Worm (Caenorhabditis elegans) whole organism, young adult: Measurements from ENCODE around the gene cdk-11.2.

ENCODE experiments used
- B0035.1 ChIP-seq: sonication (generic microtip); optimal IDR thresholded peaks from 2 replicates; lab custom pipeline; 2016; ENCODE audit warnings: missing genetic modification characterization, mild to moderate bottlenecking, missing compliant biosample characterization, missing genotype, missing genetic modification reagents
- B0336.3 ChIP-seq: fragments of 200-800 bp; sonication (Bioruptor generic); IDR thresholded peaks from 2 replicates; pipeline ENCODE4 v1.3.6; 2022; ENCODE audit warnings: missing genetic modification characterization, missing compliant biosample characterization
- C06A6.2 ChIP-seq: fragments of 200-800 bp; sonication (Bioruptor generic); conservative IDR thresholded peaks from 2 replicates; pipeline ENCODE4 v1.3.6; 2022; ENCODE audit warnings: missing genetic modification characterization, missing compliant biosample characterization
- F37B4.10 ChIP-seq: fragments of 200-800 bp; sonication (Bioruptor generic); IDR thresholded peaks from 2 replicates; pipeline ENCODE4 v1.3.6; 2022; ENCODE audit warnings: missing genetic modification characterization, missing compliant biosample characterization
- F39B2.1 ChIP-seq: fragments of 200-800 bp; sonication (Bioruptor generic); IDR thresholded peaks from 2 replicates; pipeline ENCODE4 v1.3.6; 2022; ENCODE audit warnings: missing genetic modification reagents, missing genetic modification characterization, missing compliant biosample characterization
- F52B5.7 ChIP-seq: sonication (generic microtip); optimal IDR thresholded peaks from 2 replicates; lab custom pipeline; 2016; ENCODE audit warnings: mild to moderate bottlenecking, missing genetic modification characterization, missing compliant biosample characterization
- F57C9.4 ChIP-seq: sonication (generic microtip); optimal IDR thresholded peaks from 2 replicates; lab custom pipeline; 2017; ENCODE audit warnings: mild to moderate bottlenecking, missing genetic modification characterization, missing compliant biosample characterization
- K11D2.4 ChIP-seq: fragments of 200-800 bp; sonication (Bioruptor generic); IDR thresholded peaks from 2 replicates; pipeline ENCODE4 v1.3.6; 2022; ENCODE audit warnings: missing genetic modification reagents, missing genetic modification characterization, missing compliant biosample characterization
- Y56A3A.18 ChIP-seq: fragments of 200-800 bp; sonication (Bioruptor generic); IDR thresholded peaks from 2 replicates; pipeline ENCODE4 v1.3.6; 2022; ENCODE audit warnings: missing genetic modification reagents, missing genetic modification characterization, missing compliant biosample characterization
- ZK185.1 ChIP-seq: sonication (generic microtip); optimal IDR thresholded peaks from 2 replicates; lab custom pipeline; 2016; ENCODE audit warnings: mild to moderate bottlenecking, missing genetic modification characterization, missing compliant biosample characterization; ENCODE audit not compliant: poor library complexity, severe bottlenecking
- athp-1 ChIP-seq: sonication (generic microtip); optimal IDR thresholded peaks from 2 replicates; lab custom pipeline; 2017; ENCODE audit warnings: mild to moderate bottlenecking, missing genetic modification characterization, missing compliant biosample characterization
- attf-3 ChIP-seq: fragments of 200-800 bp; sonication (Bioruptor generic); conservative IDR thresholded peaks from 2 replicates; pipeline ENCODE4 v1.3.6; 2022; ENCODE audit warnings: missing genetic modification reagents, missing genetic modification characterization, missing compliant biosample characterization
- attf-5 ChIP-seq: fragments of 200-800 bp; sonication (Bioruptor generic); optimal IDR thresholded peaks from 2 replicates; lab custom pipeline; 2018; ENCODE audit warnings: mild to moderate bottlenecking, missing genetic modification characterization, missing compliant biosample characterization
- bed-2 ChIP-seq: fragments of 200-800 bp; sonication (Bioruptor generic); IDR thresholded peaks from 2 replicates; pipeline ENCODE4 v1.3.6; 2022; ENCODE audit warnings: missing genetic modification reagents, missing genetic modification characterization, missing compliant biosample characterization
- cebp-2 ChIP-seq: fragments of 200-800 bp; sonication (Bioruptor generic); IDR thresholded peaks from 2 replicates; pipeline ENCODE4 v1.3.6; 2022; ENCODE audit warnings: missing genetic modification characterization, missing compliant biosample characterization
- ceh-27 ChIP-seq: fragments of 200-800 bp; sonication (Bioruptor generic); optimal IDR thresholded peaks from 2 replicates; lab custom pipeline; 2018; ENCODE audit warnings: mild to moderate bottlenecking, missing genetic modification characterization, moderate library complexity, missing compliant biosample characterization
- ceh-40 ChIP-seq: fragments of 200-800 bp; sonication (Bioruptor generic); IDR thresholded peaks from 2 replicates; pipeline ENCODE4 v1.3.6; 2022; ENCODE audit warnings: missing genetic modification characterization, missing compliant biosample characterization
- ceh-91 ChIP-seq: fragments of 200-800 bp; sonication (Bioruptor generic); IDR thresholded peaks from 2 replicates; pipeline ENCODE4 v1.3.6; 2022; ENCODE audit warnings: missing genetic modification reagents, missing genetic modification characterization, missing compliant biosample characterization
- dox-1 ChIP-seq: fragments of 200-800 bp; sonication (Bioruptor generic); IDR thresholded peaks from 2 replicates; pipeline ENCODE4 v1.3.6; 2022; ENCODE audit warnings: missing genetic modification reagents, missing genetic modification characterization, missing compliant biosample characterization
- dpl-1 ChIP-seq: fragments of 150-350 bp; optimal IDR thresholded peaks from 2 replicates; lab custom pipeline; 2014; ENCODE audit warnings: missing biosample characterization, missing genetic modification reagents, missing genetic modification characterization
- ekl-4 ChIP-seq: fragments of 200-800 bp; sonication (Bioruptor generic); IDR thresholded peaks from 2 replicates; pipeline ENCODE4 v1.3.6; 2022; ENCODE audit warnings: missing genetic modification reagents, missing genetic modification characterization, missing compliant biosample characterization
- fkh-3 ChIP-seq: sonication (generic microtip); optimal IDR thresholded peaks from 2 replicates; lab custom pipeline; 2016; ENCODE audit warnings: mild to moderate bottlenecking, missing genetic modification characterization, missing compliant biosample characterization
- gei-17 ChIP-seq: fragments of 200-800 bp; sonication (Bioruptor generic); optimal IDR thresholded peaks from 2 replicates; lab custom pipeline; 2018; ENCODE audit warnings: mild to moderate bottlenecking, missing genetic modification characterization, missing compliant biosample characterization
- him-1 ChIP-seq: sonication (generic microtip); optimal IDR thresholded peaks from 2 replicates; lab custom pipeline; 2016; ENCODE audit warnings: missing genotype, missing genetic modification reagents, missing genetic modification characterization, missing compliant biosample characterization
- hrde-1 ChIP-seq: sonication (generic microtip); optimal IDR thresholded peaks from 2 replicates; lab custom pipeline; 2016; ENCODE audit warnings: missing genetic modification characterization, mild to moderate bottlenecking, missing compliant biosample characterization, moderate library complexity, missing genotype, missing genetic modification reagents, borderline replicate concordance
- lin-40 ChIP-seq: sonication (generic microtip); optimal IDR thresholded peaks from 2 replicates; lab custom pipeline; 2016; ENCODE audit warnings: missing genetic modification characterization, mild to moderate bottlenecking, missing compliant biosample characterization, missing genotype, missing genetic modification reagents
- lir-1 ChIP-seq: fragments of 200-800 bp; sonication (Bioruptor generic); conservative IDR thresholded peaks from 2 replicates; pipeline ENCODE4 v1.3.6; 2022; ENCODE audit warnings: missing genetic modification reagents, missing genetic modification characterization, missing compliant biosample characterization
- lsl-1 ChIP-seq: fragments of 200-800 bp; sonication (Bioruptor generic); optimal IDR thresholded peaks from 2 replicates; lab custom pipeline; 2018; ENCODE audit warnings: mild to moderate bottlenecking, missing genetic modification characterization, moderate library complexity, missing compliant biosample characterization
- madf-3 ChIP-seq: fragments of 200-800 bp; sonication (Bioruptor generic); IDR thresholded peaks from 2 replicates; pipeline ENCODE4 v1.3.6; 2022; ENCODE audit warnings: missing genetic modification reagents, missing genetic modification characterization, missing compliant biosample characterization
- mel-28 ChIP-seq: sonication (generic microtip); optimal IDR thresholded peaks from 2 replicates; lab custom pipeline; 2016; ENCODE audit warnings: borderline replicate concordance, mild to moderate bottlenecking, missing genetic modification characterization, missing compliant biosample characterization
- nfya-2 ChIP-seq: fragments of 200-800 bp; sonication (Bioruptor generic); IDR thresholded peaks from 2 replicates; pipeline ENCODE4 v1.3.6; 2022; ENCODE audit warnings: missing genetic modification reagents, missing genetic modification characterization, missing compliant biosample characterization
- nfyb-1 ChIP-seq: fragments of 200-800 bp; sonication (Bioruptor generic); IDR thresholded peaks from 2 replicates; pipeline ENCODE4 v1.3.6; 2022; ENCODE audit warnings: missing genetic modification reagents, missing genetic modification characterization, missing compliant biosample characterization
- nhr-120 ChIP-seq: fragments of 200-800 bp; sonication (Bioruptor generic); IDR thresholded peaks from 2 replicates; pipeline ENCODE4 v1.3.6; 2022; ENCODE audit warnings: missing genetic modification characterization, missing compliant biosample characterization
- nhr-27 ChIP-seq: fragments of 200-800 bp; sonication (Bioruptor generic); optimal IDR thresholded peaks from 2 replicates; lab custom pipeline; 2018; ENCODE audit warnings: mild to moderate bottlenecking, missing genetic modification characterization, moderate library complexity, missing compliant biosample characterization
- nhr-80 ChIP-seq: sonication (generic microtip); optimal IDR thresholded peaks from 2 replicates; lab custom pipeline; 2016; ENCODE audit warnings: missing genetic modification characterization, missing compliant biosample characterization
- pbrm-1 ChIP-seq: fragments of 200-800 bp; sonication (Bioruptor generic); IDR thresholded peaks from 2 replicates; pipeline ENCODE4 v1.3.6; 2022; ENCODE audit warnings: missing genetic modification reagents, missing genetic modification characterization, missing compliant biosample characterization
- rec-8 ChIP-seq, 2 experiments: sonication (generic microtip); optimal IDR thresholded peaks; 2 replicates each; lab custom pipeline; 2016; ENCODE audit warnings: mild to moderate bottlenecking in 2 of 2, missing genetic modification characterization in 2 of 2, missing genetic modification reagents in 2 of 2, missing genotype in 2 of 2, missing biosample characterization in 1 of 2, missing compliant biosample characterization in 1 of 2, moderate library complexity in 1 of 2
- snpc-4 ChIP-seq, 5 experiments: fragments of 150-350 bp in 1 of 5; sonication (generic microtip) in 4 of 5; optimal IDR thresholded peaks; 2 replicates each; lab custom pipeline; 2014 to 2018; ENCODE audit warnings: missing genetic modification characterization in 5 of 5, missing biosample characterization in 3 of 5, antibody characterized with exemption in 2 of 5, mild to moderate bottlenecking in 2 of 5, missing compliant biosample characterization in 2 of 5, missing genotype in 2 of 5, moderate library complexity in 2 of 5, missing genetic modification reagents in 1 of 5
- somi-1 ChIP-seq: fragments of 200-800 bp; sonication (Bioruptor generic); optimal IDR thresholded peaks from 2 replicates; lab custom pipeline; 2018; ENCODE audit warnings: mild to moderate bottlenecking, missing genetic modification characterization, missing compliant biosample characterization
- sptf-2 ChIP-seq: fragments of 200-800 bp; sonication (Bioruptor generic); optimal IDR thresholded peaks from 2 replicates; lab custom pipeline; 2018; ENCODE audit warnings: mild to moderate bottlenecking, missing genetic modification characterization, missing compliant biosample characterization
- tbp1 ChIP-seq: fragments of 200-800 bp; sonication (Bioruptor generic); optimal IDR thresholded peaks from 2 replicates; lab custom pipeline; 2018; ENCODE audit warnings: mild to moderate bottlenecking, missing genetic modification characterization, missing compliant biosample characterization
- zfh-2 ChIP-seq: fragments of 200-800 bp; sonication (Bioruptor generic); conservative IDR thresholded peaks from 2 replicates; pipeline ENCODE4 v1.3.6; 2022; ENCODE audit warnings: missing genetic modification reagents, missing genetic modification characterization, missing compliant biosample characterization
- ztf-22 ChIP-seq: fragments of 200-800 bp; sonication (Bioruptor generic); optimal IDR thresholded peaks from 2 replicates; lab custom pipeline; 2018; ENCODE audit warnings: mild to moderate bottlenecking, missing genetic modification characterization, moderate library complexity, missing compliant biosample characterization
- ztf-25 ChIP-seq: fragments of 200-800 bp; sonication (Bioruptor generic); IDR thresholded peaks from 2 replicates; pipeline ENCODE4 v1.3.6; 2022; ENCODE audit warnings: missing genetic modification reagents, missing genetic modification characterization, missing compliant biosample characterization
- ztf-3 ChIP-seq: fragments of 200-800 bp; sonication (Bioruptor generic); optimal IDR thresholded peaks from 2 replicates; lab custom pipeline; 2018; ENCODE audit warnings: mild to moderate bottlenecking, missing genetic modification characterization, missing compliant biosample characterization

The cdk-11.2 gene

DNA sequence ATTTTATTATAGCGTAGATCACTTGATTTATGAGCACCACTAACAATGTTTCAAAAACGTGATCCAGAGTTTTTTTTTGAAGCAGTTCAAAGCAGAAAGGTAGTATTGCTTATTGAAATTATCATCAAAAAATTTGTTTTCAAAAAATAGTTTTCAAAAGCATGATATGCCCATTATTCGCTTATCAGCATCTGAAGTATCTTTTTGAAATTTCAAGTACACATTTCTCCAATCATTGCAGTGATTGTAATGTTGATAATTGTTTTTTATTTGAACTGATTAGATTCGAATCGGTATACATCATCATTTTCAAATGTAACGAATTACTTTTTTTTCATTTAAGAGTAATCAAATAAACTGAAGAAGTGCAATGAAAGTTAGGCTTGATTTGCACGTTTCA lies 21.2 kb upstream of the cdk-11.2 start:
- no peak for TF ChIP-seq nhr-27 (tag; lab: Kevin White, UChicago)
- no peak for TF ChIP-seq ztf-3 (GFP tag; lab: Kevin White, UChicago)
- no peak for TF ChIP-seq fkh-3
- TF ChIP-seq F57C9.4 (tag; lab: Kevin White, UChicago) = no peak
- TF ChIP-seq madf-3 = no peak
- TF ChIP-seq dpl-1 = no peak
- TF ChIP-seq Y56A3A.18 = no peak
- TF ChIP-seq F52B5.7 (tag; lab: Kevin White, UChicago) = no peak

DNA sequence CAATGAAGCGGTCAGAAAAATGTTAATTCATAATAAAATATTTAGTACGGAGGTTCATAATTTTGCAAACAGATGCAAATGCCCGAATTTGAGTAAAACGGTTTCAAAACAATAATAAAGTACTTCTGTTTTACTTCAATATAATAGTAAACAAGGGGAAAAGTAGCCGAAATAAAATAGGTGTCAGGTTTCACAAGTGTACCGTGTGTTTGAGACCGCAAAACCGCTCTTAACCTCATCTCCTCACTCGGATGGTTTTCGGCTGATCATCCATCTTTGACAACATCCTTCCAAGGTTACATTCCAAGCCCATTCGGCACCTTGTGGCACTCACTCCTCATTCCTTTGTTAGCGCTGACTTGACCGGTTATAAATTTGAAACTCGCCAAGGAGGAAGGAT lies 17.9 kb upstream of the cdk-11.2 start:
- TF ChIP-seq ztf-3 (GFP tag; lab: Kevin White, UChicago) (no peak), nhr-80 (tag; lab: Kevin White, UChicago) (no peak), mel-28 (tag; lab: Kevin White, UChicago) (no peak), attf-3 (GFP tag; lab: Robert Waterston, UW) (no peak)

DNA sequence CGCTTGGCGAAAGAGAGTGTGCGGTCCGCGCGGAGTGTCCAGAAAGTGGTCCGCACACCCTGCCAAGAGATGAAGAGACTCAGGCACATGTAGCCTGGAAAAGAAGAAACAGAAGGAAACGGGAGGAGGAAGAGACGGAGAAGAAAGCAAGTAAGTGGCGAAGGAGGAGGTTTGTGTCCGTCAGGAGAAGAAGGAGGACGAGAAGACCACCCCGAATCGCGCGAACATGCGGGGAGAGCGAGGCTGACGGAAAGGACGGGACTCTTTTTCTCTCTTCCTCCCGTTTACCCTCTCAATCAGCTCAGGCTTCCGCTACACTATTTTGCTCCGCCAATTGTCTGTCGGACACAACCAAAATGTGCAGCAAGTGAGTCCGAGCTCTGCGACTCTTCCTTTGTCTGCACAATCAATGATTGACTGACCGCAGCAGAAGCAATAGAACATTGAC lies 16.0 kb upstream of the cdk-11.2 start:
- peak; percentile 64; the same call in 1 of the 2 replicates for TF ChIP-seq K11D2.4
- TF ChIP-seq B0336.3 = no peak; the same call in 1 of the 2 replicates
- TF ChIP-seq mel-28 (tag; lab: Kevin White, UChicago) = no peak
- no peak for TF ChIP-seq B0035.1
- no peak for TF ChIP-seq ztf-3 (GFP tag; lab: Kevin White, UChicago)
- no peak for TF ChIP-seq F39B2.1 (GFP tag; lab: Robert Waterston, UW)
- no peak for TF ChIP-seq somi-1 (GFP tag; lab: Kevin White, UChicago)
- TF ChIP-seq lir-1 (GFP tag; lab: Robert Waterston, UW) = no peak
- TF ChIP-seq tbp1 (GFP tag; lab: Kevin White, UChicago) = no peak
- TF ChIP-seq F37B4.10 (GFP tag; lab: Robert Waterston, UW) = no peak
- no peak for TF ChIP-seq lin-40 (tag; lab: Kevin White, UChicago)
- no peak for TF ChIP-seq ekl-4 (GFP tag; lab: Robert Waterston, UW)
- TF ChIP-seq nhr-120 (GFP tag; lab: Robert Waterston, UW) = no peak
- no peak for TF ChIP-seq him-1
- TF ChIP-seq cebp-2 (GFP tag; lab: Robert Waterston, UW) = no peak
- no peak for TF ChIP-seq ceh-40 (GFP tag; lab: Robert Waterston, UW)
- no peak for TF ChIP-seq gei-17 (GFP tag; lab: Kevin White, UChicago)
- TF ChIP-seq attf-5 (GFP tag; lab: Kevin White, UChicago) = peak; percentile 33
- no peak for TF ChIP-seq rec-8 (tag; optimal IDR thresholded peaks at IDR 0.05; lab: Kevin White, UChicago)
- no peak; the same call in 1 of the 2 replicates for TF ChIP-seq C06A6.2 (GFP tag; lab: Robert Waterston, UW)
- TF ChIP-seq athp-1 = no peak
- TF ChIP-seq ztf-22 = no peak
- no peak for TF ChIP-seq sptf-2
- no peak for TF ChIP-seq hrde-1 (tag; lab: Kevin White, UChicago)
- no peak for TF ChIP-seq dox-1 (GFP tag; lab: Robert Waterston, UW)
- 0 out of 2 replicates have a peak, but pooled peaks have one; percentile 48 for TF ChIP-seq pbrm-1
- TF ChIP-seq ceh-27 (GFP tag; lab: Kevin White, UChicago) = peak; percentile 67
- TF ChIP-seq ztf-25 = no peak
- no peak for TF ChIP-seq F52B5.7 (tag; lab: Kevin White, UChicago)
- no peak for TF ChIP-seq snpc-4 (GFP tag; optimal IDR thresholded peaks at IDR 0.05; lab: Kevin White, UChicago)
- TF ChIP-seq snpc-4 (tag; optimal IDR thresholded peaks at IDR 0.05; lab: Kevin White, UChicago) = no peak
- TF ChIP-seq lsl-1 (GFP tag; lab: Kevin White, UChicago) = no peak
- no peak for TF ChIP-seq nfyb-1 (GFP tag; lab: Robert Waterston, UW)
- no peak for TF ChIP-seq nfya-2
- no peak for TF ChIP-seq ZK185.1 (tag; lab: Kevin White, UChicago)
- TF ChIP-seq bed-2 (GFP tag; lab: Robert Waterston, UW) = peak; percentile 50; the same call in 1 of the 2 replicates
- TF ChIP-seq ceh-91 (GFP tag; lab: Robert Waterston, UW) = no peak
- TF ChIP-seq zfh-2 (GFP tag; lab: Robert Waterston, UW) = peak; percentile 98
